Worm (Caenorhabditis elegans) whole organism, L4 larva: ENCODE results near the gene rbm-26.

Experiments used
- F26F4.8 ChIP-seq: fragments of 200-800 bp; sonication (Bioruptor generic); conservative IDR thresholded peaks from 2 replicates; pipeline ENCODE4 v1.3.6; 2022; ENCODE audit warnings: missing genetic modification characterization, missing compliant biosample characterization
- F37D6.2 ChIP-seq: sonication (generic microtip); optimal IDR thresholded peaks from 2 replicates; lab custom pipeline; 2016; ENCODE audit warnings: mild to moderate bottlenecking, missing genetic modification characterization, missing compliant biosample characterization
- F49E8.2 ChIP-seq: sonication (generic microtip); optimal IDR thresholded peaks from 2 replicates; lab custom pipeline; 2016; ENCODE audit warnings: missing compliant biosample characterization, mild to moderate bottlenecking, missing genetic modification characterization, borderline replicate concordance
- R02D3.7 ChIP-seq: fragments of 150-350 bp; sonication (generic microtip); optimal IDR thresholded peaks from 3 replicates; lab custom pipeline; 2014; ENCODE audit warnings: missing biosample characterization, missing genetic modification characterization
- T26A8.4 ChIP-seq: fragments of 200-800 bp; sonication (Bioruptor generic); IDR thresholded peaks from 2 replicates; pipeline ENCODE4 v1.3.6; 2022; ENCODE audit warnings: missing genetic modification characterization, missing compliant biosample characterization
- Y48G9A.11 ChIP-seq: fragments of 200-800 bp; sonication (Bioruptor generic); IDR thresholded peaks from 2 replicates; pipeline ENCODE4 v1.3.6; 2022; ENCODE audit warnings: missing genetic modification reagents, missing genetic modification characterization, missing compliant biosample characterization
- ZK546.5 ChIP-seq, 2 experiments: sonication (generic microtip); optimal IDR thresholded peaks; 2 replicates each; lab custom pipeline; 2017; ENCODE audit warnings: missing biosample characterization in 2 of 2, missing genetic modification characterization in 2 of 2
- aha-1 ChIP-seq: fragments of 150-350 bp; peaks from one replicate; lab custom pipeline; 2014; ENCODE audit warnings: missing biosample characterization, missing genetic modification characterization
- aly-2 ChIP-seq: sonication (generic microtip); optimal IDR thresholded peaks from 2 replicates; lab custom pipeline; 2018; ENCODE audit warnings: missing biosample characterization, missing genetic modification characterization
- ama-1 ChIP-seq: fragments of 150-350 bp; optimal IDR thresholded peaks from 2 replicates; lab custom pipeline; 2014; ENCODE audit warnings: inconsistent platforms, mixed read lengths
- arid-1 ChIP-seq: fragments of 200-800 bp; sonication (Bioruptor generic); conservative IDR thresholded peaks from 2 replicates; pipeline ENCODE4 v1.3.6; 2022; ENCODE audit warnings: missing genetic modification reagents, missing genetic modification characterization, missing compliant biosample characterization
- attf-4 ChIP-seq: sonication (generic microtip); optimal IDR thresholded peaks from 3 replicates; lab custom pipeline; 2017; ENCODE audit warnings: missing biosample characterization, missing genetic modification characterization
- ceh-20 ChIP-seq: fragments of 200-800 bp; sonication (Bioruptor generic); IDR thresholded peaks from 2 replicates; pipeline ENCODE4 v1.3.6; 2022; ENCODE audit warnings: missing genetic modification reagents, missing genetic modification characterization, missing compliant biosample characterization
- ceh-32 ChIP-seq: sonication (generic microtip); optimal IDR thresholded peaks from 2 replicates; lab custom pipeline; 2016; ENCODE audit warnings: mild to moderate bottlenecking, missing genetic modification characterization, missing compliant biosample characterization; ENCODE audit not compliant: poor library complexity
- ceh-62 ChIP-seq: sonication (generic microtip); optimal IDR thresholded peaks from 2 replicates; lab custom pipeline; 2017; ENCODE audit warnings: missing biosample characterization, missing genetic modification characterization
- ceh-82 ChIP-seq: sonication (generic microtip); optimal IDR thresholded peaks from 2 replicates; lab custom pipeline; 2017; ENCODE audit warnings: missing biosample characterization, missing genetic modification characterization
- ces-1 ChIP-seq: fragments of 150-350 bp; sonication (generic microtip); optimal IDR thresholded peaks from 4 replicates; lab custom pipeline; 2014; ENCODE audit warnings: missing biosample characterization, missing genetic modification reagents, missing genetic modification characterization
- cey-2 ChIP-seq: sonication (generic microtip); optimal IDR thresholded peaks from 3 replicates; lab custom pipeline; 2017; ENCODE audit warnings: missing genetic modification characterization, mild to moderate bottlenecking, missing compliant biosample characterization, antibody characterized with exemption, borderline replicate concordance; ENCODE audit not compliant: insufficient read depth
- ctbp-1 ChIP-seq: fragments of 200-800 bp; sonication (Bioruptor generic); IDR thresholded peaks from 2 replicates; pipeline ENCODE4 v1.3.6; 2022; ENCODE audit warnings: missing genetic modification reagents, missing genetic modification characterization, missing compliant biosample characterization
- daf-19 ChIP-seq: fragments of 200-800 bp; sonication (Bioruptor generic); conservative IDR thresholded peaks from 2 replicates; pipeline ENCODE4 v1.3.6; 2022; ENCODE audit warnings: missing genetic modification characterization, missing compliant biosample characterization
- daf-8 ChIP-seq: fragments of 200-800 bp; sonication (Bioruptor generic); IDR thresholded peaks from 2 replicates; pipeline ENCODE4 v1.3.6; 2022; ENCODE audit warnings: missing genetic modification characterization, missing compliant biosample characterization
- dmd-8 ChIP-seq: fragments of 200-800 bp; sonication (Bioruptor generic); IDR thresholded peaks from 2 replicates; pipeline ENCODE4 v1.3.6; 2022; ENCODE audit warnings: missing genetic modification characterization, missing compliant biosample characterization
- dpl-1 ChIP-seq: fragments of 150-350 bp; optimal IDR thresholded peaks from 2 replicates; lab custom pipeline; 2014; ENCODE audit warnings: missing biosample characterization, missing genetic modification reagents, missing genetic modification characterization
- dve-1 ChIP-seq: sonication (generic microtip); optimal IDR thresholded peaks from 2 replicates; lab custom pipeline; 2017; ENCODE audit warnings: antibody characterized with exemption, mild to moderate bottlenecking, missing genetic modification characterization, missing compliant biosample characterization; ENCODE audit not compliant: insufficient read depth
- fkh-10 ChIP-seq: fragments of 150-350 bp; optimal IDR thresholded peaks from 2 replicates; lab custom pipeline; 2014; ENCODE audit warnings: missing biosample characterization, missing genetic modification reagents, missing genetic modification characterization
- fos-1 ChIP-seq: fragments of 150-350 bp; optimal IDR thresholded peaks from 2 replicates; lab custom pipeline; 2014; ENCODE audit warnings: missing biosample characterization, missing genetic modification characterization
- gei-8 ChIP-seq: fragments of 200-800 bp; sonication (Bioruptor generic); optimal IDR thresholded peaks from 2 replicates; lab custom pipeline; 2018; ENCODE audit warnings: mild to moderate bottlenecking, missing genetic modification characterization, missing compliant biosample characterization
- hmg-1.1 ChIP-seq: fragments of 200-800 bp; sonication (Bioruptor generic); IDR thresholded peaks from 2 replicates; pipeline ENCODE4 v1.3.6; 2022; ENCODE audit warnings: missing genetic modification reagents, missing genetic modification characterization, missing compliant biosample characterization
- jun-1 ChIP-seq: fragments of 150-350 bp; optimal IDR thresholded peaks from 2 replicates; lab custom pipeline; 2014; ENCODE audit warnings: missing biosample characterization, missing genetic modification reagents, missing genetic modification characterization
- lin-29 ChIP-seq: fragments of 200-800 bp; sonication (Bioruptor generic); IDR thresholded peaks from 2 replicates; pipeline ENCODE4 v1.3.6; 2022; ENCODE audit warnings: missing genetic modification reagents, missing genetic modification characterization, missing compliant biosample characterization
- lsy-2 ChIP-seq, 2 experiments: fragments of 150-350 bp in 1 of 2; sonication (generic microtip) in 1 of 2; optimal IDR thresholded peaks; 2 replicates each; lab custom pipeline; 2014 to 2017; ENCODE audit warnings: missing biosample characterization in 2 of 2, missing genetic modification characterization in 2 of 2
- madf-5 ChIP-seq, 2 experiments: fragments of 200-800 bp; sonication (Bioruptor generic); IDR thresholded peaks; 2 replicates each; pipeline ENCODE4 v1.3.6; 2022; ENCODE audit warnings: missing compliant biosample characterization in 2 of 2, missing genetic modification characterization in 2 of 2
- madf-9 ChIP-seq: fragments of 200-800 bp; sonication (Bioruptor generic); conservative IDR thresholded peaks from 2 replicates; pipeline ENCODE4 v1.3.6; 2022; ENCODE audit warnings: missing genetic modification reagents, missing genetic modification characterization, missing compliant biosample characterization
- mep-1 ChIP-seq: fragments of 150-350 bp; sonication (generic microtip); optimal IDR thresholded peaks from 3 replicates; lab custom pipeline; 2014; ENCODE audit warnings: missing biosample characterization, missing genetic modification characterization
- mes-2 ChIP-seq: sonication (generic microtip); optimal IDR thresholded peaks from 2 replicates; lab custom pipeline; 2016; ENCODE audit warnings: missing genotype, mild to moderate bottlenecking, missing genetic modification characterization, missing compliant biosample characterization; ENCODE audit not compliant: poor library complexity, severe bottlenecking
- nhr-10 ChIP-seq: fragments of 150-350 bp; optimal IDR thresholded peaks from 2 replicates; lab custom pipeline; 2014; ENCODE audit warnings: missing biosample characterization, missing genetic modification characterization
- nhr-102 ChIP-seq: sonication (generic microtip); optimal IDR thresholded peaks from 2 replicates; lab custom pipeline; 2016; ENCODE audit warnings: mild to moderate bottlenecking, missing genetic modification characterization, moderate library complexity, missing compliant biosample characterization
- nhr-11 ChIP-seq: fragments of 150-350 bp; optimal IDR thresholded peaks from 2 replicates; lab custom pipeline; 2014; ENCODE audit warnings: missing biosample characterization, missing genetic modification characterization
- nhr-111 ChIP-seq: fragments of 200-800 bp; sonication (Bioruptor generic); optimal IDR thresholded peaks from 2 replicates; lab custom pipeline; 2018; ENCODE audit warnings: mild to moderate bottlenecking, missing genetic modification characterization, missing compliant biosample characterization
- nhr-25 ChIP-seq: sonication (generic microtip); optimal IDR thresholded peaks from 2 replicates; lab custom pipeline; 2017; ENCODE audit warnings: missing genetic modification characterization, mild to moderate bottlenecking, missing compliant biosample characterization, antibody characterized with exemption, moderate library complexity, borderline replicate concordance; ENCODE audit not compliant: insufficient read depth
- nhr-42 ChIP-seq: fragments of 200-800 bp; sonication (Bioruptor generic); IDR thresholded peaks from 2 replicates; pipeline ENCODE4 v1.3.6; 2022; ENCODE audit warnings: missing genetic modification characterization, missing compliant biosample characterization
- nhr-48 ChIP-seq: sonication (generic microtip); optimal IDR thresholded peaks from 2 replicates; lab custom pipeline; 2016; ENCODE audit warnings: mild to moderate bottlenecking, missing genetic modification characterization, missing compliant biosample characterization
- pqm-1 ChIP-seq: sonication (generic microtip); optimal IDR thresholded peaks from 2 replicates; lab custom pipeline; 2017; ENCODE audit warnings: missing biosample characterization, missing genetic modification characterization
- rbr-2 ChIP-seq: sonication (generic microtip); optimal IDR thresholded peaks from 2 replicates; lab custom pipeline; 2016; ENCODE audit warnings: missing genotype, missing genetic modification characterization, missing compliant biosample characterization
- skn-1 ChIP-seq: fragments of 150-350 bp; optimal IDR thresholded peaks from 2 replicates; lab custom pipeline; 2014; ENCODE audit warnings: missing biosample characterization, missing genetic modification characterization
- snpc-1.2 ChIP-seq: fragments of 200-800 bp; sonication (Bioruptor generic); IDR thresholded peaks from 2 replicates; pipeline ENCODE4 v1.3.6; 2022; ENCODE audit warnings: missing genetic modification reagents, missing genetic modification characterization, missing compliant biosample characterization
- spr-1 ChIP-seq: sonication (generic microtip); optimal IDR thresholded peaks from 2 replicates; lab custom pipeline; 2016; ENCODE audit warnings: mild to moderate bottlenecking, missing genetic modification characterization, missing compliant biosample characterization
- spr-3 ChIP-seq: fragments of 200-800 bp; sonication (Bioruptor generic); optimal IDR thresholded peaks from 2 replicates; lab custom pipeline; 2018; ENCODE audit warnings: mild to moderate bottlenecking, missing genetic modification characterization, missing compliant biosample characterization
- tra-1 ChIP-seq: fragments of 200-800 bp; sonication (Bioruptor generic); IDR thresholded peaks from 2 replicates; pipeline ENCODE4 v1.3.6; 2022; ENCODE audit warnings: missing genetic modification reagents, missing genetic modification characterization, missing compliant biosample characterization
- vab-7 ChIP-seq: fragments of 200-800 bp; sonication (Bioruptor generic); IDR thresholded peaks from 2 replicates; pipeline ENCODE4 v1.3.6; 2022; ENCODE audit warnings: missing genetic modification reagents, missing genetic modification characterization, missing compliant biosample characterization
- zag-1 ChIP-seq: fragments of 150-350 bp; optimal IDR thresholded peaks from 2 replicates; lab custom pipeline; 2014; ENCODE audit warnings: missing biosample characterization, missing genetic modification characterization
- zfp-3 ChIP-seq: fragments of 200-800 bp; sonication (Bioruptor generic); conservative IDR thresholded peaks from 2 replicates; pipeline ENCODE4 v1.3.6; 2022; ENCODE audit warnings: missing genetic modification reagents, missing genetic modification characterization, missing compliant biosample characterization

The rbm-26 gene

ce11 chrIII:5688246-5688645, 23.1 kb upstream of the rbm-26 start (continued):
- peak in 1 of 2 experiments; percentile 64 for TF ChIP-seq lsy-2 (tag; optimal IDR thresholded peaks at IDR 0.05; lab: Kevin White, UChicago)
- TF ChIP-seq zfp-3 (GFP tag; lab: Robert Waterston, UW) = no peak
- TF ChIP-seq ZK546.5 (tag; optimal IDR thresholded peaks at IDR 0.05; lab: Kevin White, UChicago) = no peak
- no peak for TF ChIP-seq daf-8 (GFP tag; lab: Robert Waterston, UW)
- peak; percentile 4 for TF ChIP-seq aha-1 (tag; lab: Kevin White, UChicago)
- TF ChIP-seq T26A8.4 (GFP tag; lab: Robert Waterston, UW) = peak; percentile 35; the same call in 1 of the 2 replicates
- no peak for TF ChIP-seq nhr-10 (tag; lab: Kevin White, UChicago)
- no peak for TF ChIP-seq snpc-1.2 (GFP tag; lab: Robert Waterston, UW)
- TF ChIP-seq nhr-102 (tag; lab: Kevin White, UChicago) = no peak
- peak; percentile 91 for TF ChIP-seq fkh-10
- TF ChIP-seq arid-1 = no peak
- no peak for TF ChIP-seq dmd-8 (GFP tag; lab: Robert Waterston, UW)
- TF ChIP-seq ceh-82 (tag; lab: Kevin White, UChicago) = no peak
- no peak for TF ChIP-seq vab-7 (GFP tag; lab: Robert Waterston, UW)
- no peak for TF ChIP-seq madf-9 (GFP tag; lab: Robert Waterston, UW)
- TF ChIP-seq nhr-111 (GFP tag; lab: Kevin White, UChicago) = no peak
- TF ChIP-seq mep-1 (tag; lab: Kevin White, UChicago) = peak; percentile 66
- peak; percentile 47 for TF ChIP-seq mes-2 (tag; lab: Kevin White, UChicago)
- no peak for TF ChIP-seq Y48G9A.11 (GFP tag; lab: Robert Waterston, UW)
- no peak for TF ChIP-seq ama-1 (lab: Kevin White, UChicago)
- TF ChIP-seq ceh-20 (GFP tag; lab: Robert Waterston, UW) = no peak
- TF ChIP-seq ceh-62 = no peak
- no peak for TF ChIP-seq gei-8 (GFP tag; lab: Kevin White, UChicago)
- no peak for TF ChIP-seq nhr-25 (tag; lab: Kevin White, UChicago)
- TF ChIP-seq dve-1 (tag; lab: Kevin White, UChicago) = peak; percentile 73
- no peak for TF ChIP-seq nhr-11 (tag; lab: Kevin White, UChicago)
- TF ChIP-seq madf-5 (GFP tag; IDR thresholded peaks at IDR 0.05; lab: Robert Waterston, UW) = no peak
- no peak for TF ChIP-seq cey-2 (tag; lab: Kevin White, UChicago)
- TF ChIP-seq pqm-1 (tag; lab: Kevin White, UChicago) = no peak
- TF ChIP-seq lin-29 (GFP tag; lab: Robert Waterston, UW) = no peak
- no peak for TF ChIP-seq jun-1
- no peak for TF ChIP-seq ces-1 (GFP tag; lab: Kevin White, UChicago)
- no peak for TF ChIP-seq daf-19 (GFP tag; lab: Robert Waterston, UW)
- no peak for TF ChIP-seq fos-1
- TF ChIP-seq aly-2 (tag; lab: Kevin White, UChicago) = no peak
- TF ChIP-seq nhr-42 (GFP tag; lab: Robert Waterston, UW) = no peak
- TF ChIP-seq skn-1 (tag; lab: Kevin White, UChicago) = no peak
- TF ChIP-seq zag-1 (tag; lab: Kevin White, UChicago) = no peak
- peak; percentile 30 for TF ChIP-seq dpl-1 (GFP tag; lab: Kevin White, UChicago)
- TF ChIP-seq tra-1 (GFP tag; lab: Robert Waterston, UW) = no peak
- TF ChIP-seq R02D3.7 (tag; lab: Kevin White, UChicago) = no peak
- no peak for TF ChIP-seq nhr-48 (tag; lab: Kevin White, UChicago)
- no peak for TF ChIP-seq spr-1
- no peak for TF ChIP-seq spr-3 (GFP tag; lab: Kevin White, UChicago)
- no peak for TF ChIP-seq ceh-32
- no peak for TF ChIP-seq F26F4.8
- peak; percentile 60; the same call in 1 of the 2 replicates for TF ChIP-seq hmg-1.1
- TF ChIP-seq rbr-2 (tag; lab: Kevin White, UChicago) = peak; percentile 44
- no peak for TF ChIP-seq attf-4 (tag; lab: Kevin White, UChicago)
- peak; percentile 44; the same call in 1 of the 2 replicates for TF ChIP-seq ctbp-1 (GFP tag; lab: Robert Waterston, UW)
- no peak for TF ChIP-seq F49E8.2 (tag; lab: Kevin White, UChicago)
- no peak for TF ChIP-seq F37D6.2 (tag; lab: Kevin White, UChicago)
